Fruit fly (Drosophila melanogaster) whole organism, wandering third instar larva: ENCODE results near the gene sinah.

Experiments
- CG32264 ChIP-seq: fragments of 200-800 bp; sonication (Bioruptor generic); optimal IDR thresholded peaks from 2 replicates; lab custom pipeline; 2016; ENCODE audit warnings: missing biosample characterization, missing genetic modification characterization
- CG9705 ChIP-seq: fragments of 200-800 bp; sonication (Bioruptor generic); optimal IDR thresholded peaks from 2 replicates; lab custom pipeline; 2018; ENCODE audit warnings: missing biosample characterization, mild to moderate bottlenecking, missing genetic modification characterization
- CrebA ChIP-seq: fragments of 200-800 bp; sonication (Bioruptor generic); optimal IDR thresholded peaks from 2 replicates; lab custom pipeline; 2016; ENCODE audit warnings: missing biosample characterization, mild to moderate bottlenecking, missing genetic modification characterization, borderline replicate concordance
- Dfd ChIP-seq: fragments of >200 bp; optimal IDR thresholded peaks from 2 replicates; lab custom pipeline; 2017; ENCODE audit warnings: missing biosample characterization, missing genetic modification characterization
- Dif ChIP-seq: fragments of 200-275, 200-300 bp; sonication (Bioruptor generic); optimal IDR thresholded peaks from 2 replicates; lab custom pipeline; 2018; ENCODE audit warnings: missing biosample characterization, missing genetic modification characterization; ENCODE audit not compliant: partially characterized antibody
- GATAd ChIP-seq: sonication (Bioruptor generic); optimal IDR thresholded peaks from 2 replicates; lab custom pipeline; 2016; ENCODE audit warnings: missing biosample characterization, missing genetic modification characterization
- Hnf4 ChIP-seq: fragments of 200-800 bp; sonication (Bioruptor generic); optimal IDR thresholded peaks from 2 replicates; lab custom pipeline; 2016; ENCODE audit warnings: missing biosample characterization, mild to moderate bottlenecking, missing genetic modification characterization
- Hr78 ChIP-seq: fragments of >200 bp; optimal IDR thresholded peaks from 2 replicates; lab custom pipeline; 2017; ENCODE audit warnings: missing biosample characterization, missing genetic modification characterization
- Jra ChIP-seq: sonication (Bioruptor generic); optimal IDR thresholded peaks from 2 replicates; lab custom pipeline; 2016; ENCODE audit warnings: missing biosample characterization, missing genetic modification characterization
- Mio ChIP-seq: sonication (Bioruptor generic); optimal IDR thresholded peaks from 2 replicates; lab custom pipeline; 2016; ENCODE audit warnings: missing biosample characterization, missing genetic modification characterization
- Myc ChIP-seq: fragments of >200 bp; optimal IDR thresholded peaks from 2 replicates; lab custom pipeline; 2017
- N ChIP-seq: fragments of >200 bp; optimal IDR thresholded peaks from 2 replicates; lab custom pipeline; 2018; ENCODE audit warnings: missing biosample characterization, missing external identifiers, missing genetic modification characterization
- OdsH ChIP-seq: fragments of 200-800 bp; sonication (Bioruptor generic); optimal IDR thresholded peaks from 2 replicates; lab custom pipeline; 2016; ENCODE audit warnings: missing biosample characterization, mild to moderate bottlenecking, missing genetic modification characterization
- Rel ChIP-seq, 2 experiments: fragments of 200-800 bp; sonication (Bioruptor generic) in 1 of 2; optimal IDR thresholded peaks; 2 replicates in 1 of 2; 3 replicates in 1 of 2; lab custom pipeline; 2016 to 2019; ENCODE audit warnings: mild to moderate bottlenecking in 2 of 2, missing biosample characterization in 2 of 2, missing genetic modification characterization in 2 of 2, moderate library complexity in 1 of 2
- Sp1 ChIP-seq: fragments of 200-800 bp; sonication (Bioruptor generic); optimal IDR thresholded peaks from 3 replicates; lab custom pipeline; 2019; ENCODE audit warnings: missing biosample characterization, mild to moderate bottlenecking, missing genetic modification characterization, moderate library complexity
- br ChIP-seq: fragments of 200-800 bp; sonication (Bioruptor generic); optimal IDR thresholded peaks from 2 replicates; lab custom pipeline; 2016; ENCODE audit warnings: missing biosample characterization, missing genetic modification characterization
- dl ChIP-seq, 2 experiments: fragments of 175-275, 200-275 bp in 1 of 2; fragments of 200-275 bp in 1 of 2; sonication (Bioruptor generic); optimal IDR thresholded peaks; lab custom pipeline; 2018; ENCODE audit warnings: mild to moderate bottlenecking in 2 of 2, missing biosample characterization in 2 of 2, missing genetic modification characterization in 2 of 2, moderate library complexity in 2 of 2; ENCODE audit not compliant: partially characterized antibody in 2 of 2, insufficient read depth in 1 of 2
- dsf ChIP-seq: sonication (Bioruptor generic); optimal IDR thresholded peaks from 2 replicates; lab custom pipeline; 2016; ENCODE audit warnings: missing biosample characterization, missing genetic modification characterization, borderline replicate concordance
- ey ChIP-seq: fragments of 200-800 bp; sonication (Bioruptor generic); optimal IDR thresholded peaks from 2 replicates; lab custom pipeline; 2016; ENCODE audit warnings: missing biosample characterization, missing genetic modification characterization
- foxo ChIP-seq, 2 experiments: fragments of 200-800 bp; sonication (Bioruptor generic); optimal IDR thresholded peaks; 2 replicates in 1 of 2; 3 replicates in 1 of 2; lab custom pipeline; 2016 to 2017; ENCODE audit warnings: missing biosample characterization in 2 of 2, missing genetic modification characterization in 2 of 2
- fru ChIP-seq: fragments of 200-800 bp; sonication (Bioruptor generic); optimal IDR thresholded peaks from 3 replicates; lab custom pipeline; 2016; ENCODE audit warnings: missing biosample characterization, mild to moderate bottlenecking, missing genetic modification characterization
- h ChIP-seq: fragments of 200-800 bp; sonication (Bioruptor generic); optimal IDR thresholded peaks from 3 replicates; lab custom pipeline; 2016; ENCODE audit warnings: missing biosample characterization, mild to moderate bottlenecking, missing genetic modification characterization
- pan ChIP-seq: fragments of >200 bp; optimal IDR thresholded peaks from 2 replicates; lab custom pipeline; 2017
- psq ChIP-seq: fragments of 200-800 bp; sonication (Bioruptor generic); optimal IDR thresholded peaks from 3 replicates; lab custom pipeline; 2017; ENCODE audit warnings: missing biosample characterization, mild to moderate bottlenecking, missing genetic modification characterization, moderate library complexity
- rgr ChIP-seq: fragments of 200-800 bp; sonication (Bioruptor generic); optimal IDR thresholded peaks from 3 replicates; lab custom pipeline; 2016; ENCODE audit warnings: missing biosample characterization, mild to moderate bottlenecking, missing genetic modification characterization
- sage ChIP-seq: fragments of 200-800 bp; sonication (Bioruptor generic); optimal IDR thresholded peaks from 2 replicates; lab custom pipeline; 2016; ENCODE audit warnings: missing biosample characterization, mild to moderate bottlenecking, missing genetic modification characterization
- sv ChIP-seq: fragments of 200-800 bp; sonication (Bioruptor generic); optimal IDR thresholded peaks from 3 replicates; lab custom pipeline; 2016; ENCODE audit warnings: missing biosample characterization, missing genetic modification characterization
- tai ChIP-seq: sonication (Bioruptor generic); optimal IDR thresholded peaks from 2 replicates; lab custom pipeline; 2016; ENCODE audit warnings: missing biosample characterization, missing genetic modification characterization
- usp ChIP-seq: fragments of >200 bp; optimal IDR thresholded peaks from 2 replicates; lab custom pipeline; 2017; ENCODE audit warnings: missing biosample characterization, missing genetic modification characterization
- woc ChIP-seq: sonication (Bioruptor generic); optimal IDR thresholded peaks from 2 replicates; lab custom pipeline; 2016; ENCODE audit warnings: missing biosample characterization, mild to moderate bottlenecking, missing genetic modification characterization

sinah gene

DNA sequence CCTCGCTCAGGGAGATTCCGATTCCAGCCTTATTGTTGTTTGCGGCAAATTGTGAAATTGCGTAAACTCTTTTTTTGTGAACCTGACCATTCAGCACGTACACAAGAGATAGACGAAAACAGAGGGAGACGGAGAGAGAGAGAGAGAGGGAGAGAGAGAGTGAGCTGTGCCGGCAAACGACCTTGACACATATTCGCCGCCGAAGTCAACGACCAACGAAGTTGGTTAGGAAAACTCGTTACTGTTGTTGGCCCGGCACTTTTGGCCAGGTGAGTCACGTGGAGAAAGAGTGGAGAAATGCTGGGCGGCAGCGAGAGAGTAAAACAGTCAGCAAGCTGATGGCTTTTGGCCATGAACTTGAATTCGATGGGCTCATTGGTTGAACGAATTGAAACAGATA is 28.9 kb upstream of the sinah start:
- TF ChIP-seq GATAd (no peak), fru (GFP tag; lab: Kevin White, UChicago) (no peak), Hr78 (GFP tag; lab: Kevin White, UChicago) (no peak), Jra (GFP tag; lab: Kevin White, UChicago) (no peak), rgr (GFP tag; lab: Kevin White, UChicago) (no peak), Hnf4 (GFP tag; lab: Kevin White, UChicago) (no peak), dl (GFP tag; optimal IDR thresholded peaks at IDR 0.05; lab: Kevin White, UChicago; ENCODE audit: insufficient read depth in 1 of 2, partially characterized antibody in 2 of 2) (no peak), Sp1 (GFP tag; lab: Kevin White, UChicago) (no peak), pan (lab: Kevin White, UChicago) (no peak), foxo (GFP tag; optimal IDR thresholded peaks at IDR 0.05; lab: Kevin White, UChicago) (no peak), usp (no peak), CG9705 (no peak), CrebA (GFP tag; lab: Kevin White, UChicago) (no peak), dsf (GFP tag; lab: Kevin White, UChicago) (no peak), Myc (lab: Kevin White, UChicago) (no peak), Rel (GFP tag; optimal IDR thresholded peaks at IDR 0.05; lab: Kevin White, UChicago) (no peak), Rel (tag; optimal IDR thresholded peaks at IDR 0.05; lab: Kevin White, UChicago) (no peak), Dif (no peak), h (GFP tag; lab: Kevin White, UChicago) (no peak), br (GFP tag; lab: Kevin White, UChicago) (no peak), OdsH (GFP tag; lab: Kevin White, UChicago) (no peak)

DNA sequence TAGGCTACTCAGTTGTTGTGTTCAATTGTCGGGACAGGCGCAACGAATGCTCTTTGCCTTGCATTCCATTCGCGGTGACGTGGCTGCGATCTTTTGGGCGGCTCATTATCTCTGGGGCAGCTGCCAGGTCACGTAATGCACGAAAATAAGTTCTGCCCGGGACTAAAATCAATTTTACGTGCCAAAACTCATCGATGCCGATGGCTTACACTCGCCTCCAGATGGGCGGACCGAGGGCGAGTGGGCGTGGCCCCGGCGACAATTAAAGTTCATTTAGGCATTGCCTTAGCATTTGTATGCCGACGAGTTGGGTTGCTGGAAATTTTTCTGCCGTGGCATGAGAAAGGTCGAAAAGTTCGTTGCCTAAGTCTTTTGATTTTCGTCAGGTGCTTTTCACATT is 22.1 kb upstream of the sinah start:
- TF ChIP-seq CrebA (GFP tag; lab: Kevin White, UChicago), result no peak
- no peak for TF ChIP-seq Dfd (GFP tag; lab: Kevin White, UChicago)
- TF ChIP-seq sage (GFP tag; lab: Kevin White, UChicago), result no peak
- TF ChIP-seq psq (GFP tag; lab: Kevin White, UChicago), result no peak
- TF ChIP-seq ey (GFP tag; lab: Kevin White, UChicago), result no peak
- no peak for TF ChIP-seq Sp1 (GFP tag; lab: Kevin White, UChicago)
- TF ChIP-seq fru (GFP tag; lab: Kevin White, UChicago), result no peak
- TF ChIP-seq usp, result no peak
- no peak for TF ChIP-seq Dif
- TF ChIP-seq tai (GFP tag; lab: Kevin White, UChicago), result no peak
- TF ChIP-seq Hnf4 (GFP tag; lab: Kevin White, UChicago), result no peak
- no peak for TF ChIP-seq Mio (GFP tag; lab: Kevin White, UChicago)
- no peak for TF ChIP-seq pan (lab: Kevin White, UChicago)

DNA sequence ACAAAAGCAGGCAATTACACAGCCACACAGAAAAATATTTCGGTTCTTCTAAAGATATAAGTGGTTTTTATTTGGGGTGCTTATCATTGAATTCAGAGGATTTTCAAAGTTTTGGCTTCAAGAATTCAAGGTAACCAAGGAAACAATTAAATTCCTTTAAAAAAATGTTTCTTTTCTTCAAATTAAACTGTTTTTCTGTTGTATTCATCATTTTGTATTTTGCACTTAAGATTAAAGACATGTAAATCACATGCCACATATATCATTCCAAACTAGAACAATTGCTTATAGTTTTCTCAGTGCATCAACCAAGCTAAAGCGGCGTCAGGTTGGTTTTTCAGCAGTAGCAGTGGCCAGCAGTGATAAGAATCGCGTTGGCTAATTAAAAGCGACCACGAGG is 18.3 kb upstream of the sinah start:
- TF ChIP-seq CrebA (GFP tag; lab: Kevin White, UChicago) (no peak), fru (GFP tag; lab: Kevin White, UChicago) (no peak), Myc (lab: Kevin White, UChicago) (no peak), CG9705 (no peak), Rel (GFP tag; optimal IDR thresholded peaks at IDR 0.05; lab: Kevin White, UChicago) (no peak), Rel (tag; optimal IDR thresholded peaks at IDR 0.05; lab: Kevin White, UChicago) (no peak), h (GFP tag; lab: Kevin White, UChicago) (no peak), Sp1 (GFP tag; lab: Kevin White, UChicago) (no peak), sv (GFP tag; lab: Kevin White, UChicago) (no peak), usp (no peak), dl (GFP tag; optimal IDR thresholded peaks at IDR 0.05; lab: Kevin White, UChicago; ENCODE audit: insufficient read depth in 1 of 2, partially characterized antibody in 2 of 2) (no peak), GATAd (no peak), Hr78 (GFP tag; lab: Kevin White, UChicago) (no peak), Dfd (GFP tag; lab: Kevin White, UChicago) (no peak), OdsH (GFP tag; lab: Kevin White, UChicago) (no peak), psq (GFP tag; lab: Kevin White, UChicago) (no peak), Dif (no peak), foxo (GFP tag; optimal IDR thresholded peaks at IDR 0.05; lab: Kevin White, UChicago) (no peak), CG32264 (GFP tag; lab: Kevin White, UChicago) (no peak)

DNA sequence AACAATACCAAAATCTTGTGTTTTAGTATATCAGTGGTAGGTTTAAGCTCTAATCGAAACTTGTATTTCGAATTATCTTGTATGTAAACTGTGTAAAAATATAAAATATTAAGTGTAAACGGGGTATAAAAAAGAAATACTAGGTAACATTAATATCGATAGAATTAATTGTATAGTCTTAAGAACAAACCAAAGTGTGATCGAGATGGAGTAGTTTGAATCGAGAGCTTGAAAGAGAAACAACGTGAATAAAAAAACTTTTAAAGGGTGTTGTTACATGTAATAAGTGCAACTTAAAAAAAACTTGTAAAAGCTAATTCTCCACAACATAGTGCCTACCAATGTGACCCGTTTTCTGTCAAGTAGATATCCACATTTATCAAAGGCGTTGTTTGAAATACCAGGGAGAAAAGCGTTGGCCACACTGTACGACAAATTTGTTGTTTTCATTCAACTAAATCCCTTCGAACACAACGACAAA is 16.8 kb upstream of the sinah start, which contains the start of gene TSG101:
Gene TSG101, plus strand, starts transcription at position 208 of the 481 bp plus-strand sequence.
- TF ChIP-seq rgr (GFP tag; lab: Kevin White, UChicago), result peak; percentile 6
- no peak for TF ChIP-seq woc (GFP tag; lab: Kevin White, UChicago)
- peak; percentile 78 for TF ChIP-seq N (GFP tag; lab: Kevin White, UChicago)
- TF ChIP-seq Rel (GFP tag; optimal IDR thresholded peaks at IDR 0.05; lab: Kevin White, UChicago), result no peak
- TF ChIP-seq Rel (tag; optimal IDR thresholded peaks at IDR 0.05; lab: Kevin White, UChicago), result peak; percentile 35
- TF ChIP-seq br (GFP tag; lab: Kevin White, UChicago), result no peak
- TF ChIP-seq, all 38 proteins: peak for 3
